2 worm cellular contexts compared by ENCODE assay signal in the genomic region with DNA sequence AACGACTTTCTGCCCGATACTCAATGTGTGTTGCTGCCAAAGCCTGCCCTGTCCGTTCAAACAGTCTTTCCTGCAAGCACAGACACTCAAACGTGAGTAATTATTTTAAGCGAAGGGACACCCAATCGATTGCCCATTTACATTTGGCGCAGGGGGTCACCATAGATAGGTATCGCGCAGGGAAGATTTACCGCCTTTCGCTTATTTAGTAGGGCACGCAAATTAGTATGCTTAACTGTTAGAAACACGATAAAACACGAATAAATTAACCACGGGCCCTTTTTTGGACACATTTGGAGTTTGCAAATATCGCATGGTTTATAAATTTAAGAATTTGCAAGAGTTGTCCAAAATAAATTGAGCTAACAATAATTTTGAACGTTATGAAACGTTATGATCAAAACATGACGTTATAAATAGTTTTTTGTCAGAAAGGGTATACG.
A peak's percentile ranks its signal among the peaks of the same experiment; 100 is the strongest.
TF ChIP-seq lines count a peak whose summit lies in the region.

No protein-coding gene starts in this region.

TF ChIP-seq in whole organism, L1 larva, 84 proteins besides CTCF, POLR2A, EP300 and RAD21 (continued from another document):
- TF ChIP-seq dpl-1 (GFP tag; optimal IDR thresholded peaks at IDR 0.05; lab: Kevin White, UChicago) (peak; percentile 54 to 71 (median 55)), nhr-20 (tag; optimal IDR thresholded peaks at IDR 0.05; lab: Kevin White, UChicago) (peak; percentile 99), lin-39 (tag; optimal IDR thresholded peaks at IDR 0.05; lab: Kevin White, UChicago) (peak; percentile 99), nhr-47 (tag; optimal IDR thresholded peaks at IDR 0.05; lab: Kevin White, UChicago) (peak; percentile 100), xbp-1 (tag; optimal IDR thresholded peaks at IDR 0.05; lab: Kevin White, UChicago) (peak; percentile 99), tbx-2 (tag; optimal IDR thresholded peaks at IDR 0.05; lab: Kevin White, UChicago) (peak; percentile 99), unc-130 (tag; optimal IDR thresholded peaks at IDR 0.05; lab: Kevin White, UChicago) (peak; percentile 77), mep-1 (tag; optimal IDR thresholded peaks at IDR 0.05; lab: Kevin White, UChicago) (peak; percentile 99), pqm-1 (tag; optimal IDR thresholded peaks at IDR 0.05; lab: Kevin White, UChicago) (peak; percentile 98), zag-1 (tag; optimal IDR thresholded peaks at IDR 0.05; lab: Kevin White, UChicago) (peak; percentile 66), lir-3 (tag; optimal IDR thresholded peaks at IDR 0.05; lab: Kevin White, UChicago; ENCODE audit: poor library complexity) (peak; percentile 92), fkh-8 (tag; optimal IDR thresholded peaks at IDR 0.05; lab: Kevin White, UChicago) (peak; percentile 99), fkh-10 (GFP tag; optimal IDR thresholded peaks at IDR 0.05; lab: Kevin White, UChicago) (peak; percentile 100), hlh-17 (GFP tag; optimal IDR thresholded peaks at IDR 0.05; lab: Kevin White, UChicago; ENCODE audit: borderline replicate concordance) (peak; percentile 7), unc-86 (tag; optimal IDR thresholded peaks at IDR 0.05; lab: Kevin White, UChicago) (peak; percentile 98), efl-1 (optimal IDR thresholded peaks at IDR 0.05; lab: Kevin White, UChicago) (peak; percentile 83 to 91), efl-1 (GFP tag; optimal IDR thresholded peaks at IDR 0.05 in 1 of 2; lab: Kevin White, UChicago) (peak; percentile 71 to 96), nhr-19 (GFP tag; conservative IDR thresholded peaks at IDR 0.05; lab: Robert Waterston, UW) (peak; percentile 98), ets-5 (GFP tag; IDR thresholded peaks at IDR 0.05; lab: Robert Waterston, UW) (no peak), C16A3.4 (tag; optimal IDR thresholded peaks at IDR 0.05; lab: Kevin White, UChicago) (peak; percentile 99), fkh-4 (tag; optimal IDR thresholded peaks at IDR 0.05; lab: Kevin White, UChicago; ENCODE audit: borderline replicate concordance) (peak; percentile 92), sptf-1 (tag; optimal IDR thresholded peaks at IDR 0.05; lab: Kevin White, UChicago) (no peak), Y116A8C.19 (tag; optimal IDR thresholded peaks at IDR 0.05; lab: Kevin White, UChicago; ENCODE audit: borderline replicate concordance) (no peak), mef-2 (tag; optimal IDR thresholded peaks at IDR 0.05; lab: Kevin White, UChicago) (peak; percentile 90), ceh-8 (GFP tag; optimal IDR thresholded peaks at IDR 0.05; lab: Kevin White, UChicago) (peak; percentile 99), nhr-28 (tag; optimal IDR thresholded peaks at IDR 0.05; lab: Kevin White, UChicago) (peak; percentile 62), nhr-12 (tag; optimal IDR thresholded peaks at IDR 0.05; lab: Kevin White, UChicago) (peak; percentile 85)
TF ChIP-seq in whole organism, L1 larva: peak in this region for 77.

TF ChIP-seq in whole organism, young adult, 124 proteins besides CTCF, POLR2A, EP300 and RAD21 (continued from another document):
- TF ChIP-seq let-607 (tag; optimal IDR thresholded peaks at IDR 0.05; lab: Kevin White, UChicago) (peak; percentile 80 to 95), chd-7 (tag; optimal IDR thresholded peaks at IDR 0.05; lab: Kevin White, UChicago) (peak; percentile 99), aptf-3 (GFP tag; IDR thresholded peaks at IDR 0.05; lab: Robert Waterston, UW) (no peak), die-1 (tag; optimal IDR thresholded peaks at IDR 0.05; lab: Kevin White, UChicago) (peak; percentile 83), lir-1 (GFP tag; conservative IDR thresholded peaks at IDR 0.05; lab: Robert Waterston, UW) (peak; percentile 97), sdz-38 (tag; optimal IDR thresholded peaks at IDR 0.05; lab: Kevin White, UChicago) (peak; percentile 21), ceh-27 (GFP tag; optimal IDR thresholded peaks at IDR 0.05; lab: Kevin White, UChicago) (peak; percentile 99), ceh-79 (tag; optimal IDR thresholded peaks at IDR 0.05; lab: Kevin White, UChicago) (peak; percentile 88), bed-2 (GFP tag; IDR thresholded peaks at IDR 0.05; lab: Robert Waterston, UW) (peak; percentile 93; the same call in 1 of the 2 replicates), madf-8 (GFP tag; conservative IDR thresholded peaks at IDR 0.05; lab: Robert Waterston, UW) (no peak), attf-3 (GFP tag; conservative IDR thresholded peaks at IDR 0.05; lab: Robert Waterston, UW) (0 out of 2 replicates have a peak, but pooled peaks have one; percentile 40), B0336.3 (GFP tag; IDR thresholded peaks at IDR 0.05; lab: Robert Waterston, UW) (peak; percentile 100), F49E8.2 (tag; optimal IDR thresholded peaks at IDR 0.05; lab: Kevin White, UChicago; ENCODE audit: insufficient read depth) (peak; percentile 30), cebp-2 (GFP tag; IDR thresholded peaks at IDR 0.05; lab: Robert Waterston, UW) (peak; percentile 99), let-526 (GFP tag; IDR thresholded peaks at IDR 0.05; lab: Robert Waterston, UW) (peak; percentile 94), ceh-100 (GFP tag; IDR thresholded peaks at IDR 0.05; lab: Robert Waterston, UW) (peak; percentile 81), F22D6.2 (tag; optimal IDR thresholded peaks at IDR 0.05; lab: Kevin White, UChicago) (peak; percentile 97), T07F8.4 (tag; optimal IDR thresholded peaks at IDR 0.05; lab: Kevin White, UChicago) (peak; percentile 96), nhr-27 (tag; optimal IDR thresholded peaks at IDR 0.05; lab: Kevin White, UChicago) (peak; percentile 96), bed-1 (GFP tag; IDR thresholded peaks at IDR 0.05; lab: Robert Waterston, UW) (peak; percentile 88; the same call in 1 of the 2 replicates), ceh-40 (GFP tag; IDR thresholded peaks at IDR 0.05; lab: Robert Waterston, UW) (0 out of 2 replicates have a peak, but pooled peaks have one; percentile 24), xnd-1 (tag; optimal IDR thresholded peaks at IDR 0.05; lab: Kevin White, UChicago) (no peak), hmg-1.2 (GFP tag; IDR thresholded peaks at IDR 0.05; lab: Robert Waterston, UW) (peak; percentile 88), nhr-90 (tag; optimal IDR thresholded peaks at IDR 0.05; lab: Kevin White, UChicago) (peak; percentile 98), F37B4.10 (GFP tag; IDR thresholded peaks at IDR 0.05; lab: Robert Waterston, UW) (peak; percentile 97), dox-1 (GFP tag; IDR thresholded peaks at IDR 0.05; lab: Robert Waterston, UW) (peak; percentile 99), lin-40 (tag; optimal IDR thresholded peaks at IDR 0.05; lab: Kevin White, UChicago) (peak; percentile 100), F33H1.4 (GFP tag; IDR thresholded peaks at IDR 0.05; lab: Robert Waterston, UW) (peak; percentile 27; the same call in 1 of the 2 replicates), snpc-1.3 (tag; optimal IDR thresholded peaks at IDR 0.05; lab: Kevin White, UChicago; ENCODE audit: insufficient read depth) (no peak), dpl-1 (GFP tag; optimal IDR thresholded peaks at IDR 0.05; lab: Kevin White, UChicago) (peak; percentile 19), ztf-26 (tag; optimal IDR thresholded peaks at IDR 0.05; lab: Kevin White, UChicago) (peak; percentile 100), atf-7 (tag; optimal IDR thresholded peaks at IDR 0.05; lab: Kevin White, UChicago) (peak; percentile 99), nfya-1 (tag; optimal IDR thresholded peaks at IDR 0.05; lab: Kevin White, UChicago; ENCODE audit: borderline replicate concordance, insufficient read depth) (no peak), hrde-1 (tag; optimal IDR thresholded peaks at IDR 0.05; lab: Kevin White, UChicago; ENCODE audit: borderline replicate concordance) (peak; percentile 52), ztf-25 (GFP tag; IDR thresholded peaks at IDR 0.05; lab: Robert Waterston, UW) (0 out of 2 replicates have a peak, but pooled peaks have one; percentile 58), B0261.1 (tag; optimal IDR thresholded peaks at IDR 0.05; lab: Kevin White, UChicago) (peak; percentile 64)
TF ChIP-seq in whole organism, young adult: peak in this region for 99.
